Fruit fly (Drosophila melanogaster): ENCODE data around the gene knk.

Gene knk

DNA sequence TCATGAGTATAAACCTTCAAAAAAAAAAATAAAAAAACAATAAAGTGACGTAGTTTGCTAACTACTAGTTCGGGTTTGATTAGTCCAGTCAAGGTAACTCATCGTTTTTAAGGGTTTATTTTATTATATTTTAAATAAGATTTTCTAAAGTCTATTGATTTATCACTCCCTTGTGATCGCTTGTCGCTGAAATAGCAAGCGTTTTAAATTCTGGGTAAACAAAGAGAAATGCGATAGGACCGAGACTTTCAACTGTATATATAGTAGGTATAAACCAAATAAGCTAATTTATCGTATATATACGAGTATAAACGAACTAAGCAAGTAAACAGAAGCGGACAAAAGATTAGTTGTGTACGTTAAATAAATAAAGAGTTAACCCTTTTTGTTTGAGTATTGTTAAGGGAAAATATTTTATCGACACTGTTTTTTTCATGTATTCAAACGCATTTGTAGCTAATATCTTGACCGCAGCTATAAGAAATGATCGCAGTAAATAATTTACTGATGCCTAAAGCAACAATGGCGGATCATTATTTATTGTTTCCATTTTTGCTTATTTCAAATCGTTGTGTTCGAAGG, 43.1 kb upstream of the knk start (continued):
- no peak for TF ChIP-seq hth (optimal IDR thresholded peaks at IDR 0.05)
- TF ChIP-seq Ssrp (tag; optimal IDR thresholded peaks at IDR 0.05), result peak; percentile 18
- no peak for TF ChIP-seq zf30C (GFP tag; optimal IDR thresholded peaks at IDR 0.05)
- TF ChIP-seq cwo (GFP tag; optimal IDR thresholded peaks at IDR 0.05), result peak; percentile 14
- no peak for TF ChIP-seq CG11504 (tag; optimal IDR thresholded peaks at IDR 0.05)
- TF ChIP-seq Abd-B (GFP tag; optimal IDR thresholded peaks at IDR 0.05), result no peak
- no peak for TF ChIP-seq D19B (GFP tag; optimal IDR thresholded peaks at IDR 0.05)
- peak; percentile 46; the same call in 1 of the 2 replicates for TF ChIP-seq vvl (GFP tag; IDR thresholded peaks at IDR 0.05)
- TF ChIP-seq CG1024 (GFP tag; IDR thresholded peaks at IDR 0.05), result no peak
- no peak for TF ChIP-seq dm (GFP tag; optimal IDR thresholded peaks at IDR 0.05)
- TF ChIP-seq CG42726 (GFP tag; IDR thresholded peaks at IDR 0.05; ENCODE audit: partially characterized antibody), result no peak
- TF ChIP-seq nom (GFP tag; optimal IDR thresholded peaks at IDR 0.05), result no peak
- TF ChIP-seq Gug (GFP tag; IDR thresholded peaks at IDR 0.05), result no peak
- TF ChIP-seq CG30403 (GFP tag; optimal IDR thresholded peaks at IDR 0.05), result peak; percentile 29
- TF ChIP-seq CG9797 (GFP tag; optimal IDR thresholded peaks at IDR 0.05), result no peak
- TF ChIP-seq CG17186 (GFP tag; optimal IDR thresholded peaks at IDR 0.05), result no peak
- TF ChIP-seq Poxn (GFP tag; IDR thresholded peaks at IDR 0.05), result no peak
- TF ChIP-seq CoRest (tag; optimal IDR thresholded peaks at IDR 0.05), result peak; percentile 57
- TF ChIP-seq CG11085 (GFP tag; IDR thresholded peaks at IDR 0.05), result peak; percentile 34; the same call in 1 of the 2 replicates
- no peak for TF ChIP-seq CG6791 (GFP tag; IDR thresholded peaks at IDR 0.05; ENCODE audit: partially characterized antibody)
- TF ChIP-seq bbx (GFP tag; IDR thresholded peaks at IDR 0.05; ENCODE audit: partially characterized antibody), result no peak
- no peak for TF ChIP-seq CG11560 (tag; IDR thresholded peaks at IDR 0.05)
- no peak for TF ChIP-seq bowl (GFP tag; IDR thresholded peaks at IDR 0.05)
- TF ChIP-seq CG4707 (GFP tag; optimal IDR thresholded peaks at IDR 0.05), result no peak
- no peak for TF ChIP-seq Dref (GFP tag; IDR thresholded peaks at IDR 0.05)
- no peak for TF ChIP-seq CG7271 (tag; optimal IDR thresholded peaks at IDR 0.05)
- no peak for TF ChIP-seq CG14441 (GFP tag; IDR thresholded peaks at IDR 0.05)
- TF ChIP-seq Xrp1 (GFP tag; IDR thresholded peaks at IDR 0.05), result peak; percentile 57; the same call in 1 of the 2 replicates
- no peak for TF ChIP-seq ase (GFP tag; IDR thresholded peaks at IDR 0.05)
- no peak for TF ChIP-seq Stat92E (GFP tag; optimal IDR thresholded peaks at IDR 0.05)
- TF ChIP-seq CG9727 (GFP tag; optimal IDR thresholded peaks at IDR 0.05), result no peak
- peak; percentile 54 for TF ChIP-seq PHDP (tag; optimal IDR thresholded peaks at IDR 0.05)
- no peak for TF ChIP-seq CG5953 (GFP tag; IDR thresholded peaks at IDR 0.05)
- TF ChIP-seq Lhr (GFP tag; optimal IDR thresholded peaks at IDR 0.05), result no peak
- TF ChIP-seq CG14050 (GFP tag; IDR thresholded peaks at IDR 0.05), result no peak
- TF ChIP-seq Atf3 (GFP tag; optimal IDR thresholded peaks at IDR 0.05), result no peak
- TF ChIP-seq CG9932 (GFP tag; IDR thresholded peaks at IDR 0.05), result peak; percentile 62
- TF ChIP-seq CG8924 (tag; optimal IDR thresholded peaks at IDR 0.05), result peak; percentile 10
- no peak for TF ChIP-seq tup (GFP tag; optimal IDR thresholded peaks at IDR 0.05)
- peak; percentile 42 for TF ChIP-seq CG12744 (GFP tag; optimal IDR thresholded peaks at IDR 0.05)
- TF ChIP-seq slp2 (GFP tag; optimal IDR thresholded peaks at IDR 0.05), result no peak
- no peak for TF ChIP-seq da (GFP tag; optimal IDR thresholded peaks at IDR 0.05)
- TF ChIP-seq chinmo (GFP tag; IDR thresholded peaks at IDR 0.05; ENCODE audit: partially characterized antibody), result no peak
- no peak for TF ChIP-seq cad (GFP tag; optimal IDR thresholded peaks at IDR 0.05)
- no peak for TF ChIP-seq CG12236 (GFP tag; optimal IDR thresholded peaks at IDR 0.05)
- TF ChIP-seq luna (GFP tag; optimal IDR thresholded peaks at IDR 0.05), result peak; percentile 42
- TF ChIP-seq Neu2 (GFP tag; optimal IDR thresholded peaks at IDR 0.05; ENCODE audit: borderline replicate concordance), result no peak
- no peak for TF ChIP-seq Spps (tag; optimal IDR thresholded peaks at IDR 0.05)
- TF ChIP-seq CG17802 (tag; optimal IDR thresholded peaks at IDR 0.05), result no peak
- TF ChIP-seq CG6654 (GFP tag; optimal IDR thresholded peaks at IDR 0.05), result no peak

Data from whole organism, embryonic.